Worm (Caenorhabditis elegans): ENCODE measurements around the gene C04G2.5.

DNA sequence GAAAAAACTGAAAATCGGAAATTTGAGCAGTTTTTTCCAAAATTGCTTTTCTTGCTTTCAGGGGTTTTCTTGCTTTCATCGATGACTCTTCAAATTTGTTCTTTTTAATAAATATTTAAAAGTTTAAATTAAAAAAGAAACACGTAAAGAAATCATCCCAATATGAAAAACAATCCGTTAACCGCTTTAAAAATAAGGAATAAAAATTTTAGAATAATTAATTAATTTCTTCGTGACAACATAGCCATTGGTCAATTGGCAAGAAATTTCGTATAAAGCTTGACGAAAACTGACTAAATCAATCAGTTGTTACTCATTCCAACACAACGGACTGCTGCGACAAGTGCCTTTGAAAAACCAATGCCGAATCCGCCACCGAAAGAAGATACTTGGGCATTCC lies 17.5 kb upstream of the C04G2.5 start, which contains the start of gene nsph-3.2:
- TF ChIP-seq isw-1 (GFP tag; IDR thresholded peaks at IDR 0.05) (no peak), lir-3 (tag; optimal IDR thresholded peaks at IDR 0.05; ENCODE audit: poor library complexity) (no peak), aly-2 (tag; optimal IDR thresholded peaks at IDR 0.05) (no peak), lsy-2 (tag; optimal IDR thresholded peaks at IDR 0.05) (no peak), nhr-28 (tag; optimal IDR thresholded peaks at IDR 0.05) (no peak), jun-1 (tag; optimal IDR thresholded peaks at IDR 0.05) (no peak), mdl-1 (tag; optimal IDR thresholded peaks at IDR 0.05) (no peak), dpl-1 (GFP tag; optimal IDR thresholded peaks at IDR 0.05) (no peak), sup-37 (GFP tag; optimal IDR thresholded peaks at IDR 0.05) (no peak), fkh-4 (tag; optimal IDR thresholded peaks at IDR 0.05; ENCODE audit: borderline replicate concordance) (no peak), lin-39 (tag; optimal IDR thresholded peaks at IDR 0.05) (no peak), lin-15B (tag; optimal IDR thresholded peaks at IDR 0.05) (no peak), unc-86 (tag; optimal IDR thresholded peaks at IDR 0.05) (no peak)
